Fruit fly (Drosophila melanogaster) whole organism, embryonic: ENCODE measurements around the gene RpL34b.

Experiments
- Abd-B ChIP-seq: fragments of 200-800 bp; sonication (Bioruptor generic); optimal IDR thresholded peaks from 2 replicates; lab custom pipeline; 2018; ENCODE audit warnings: missing biosample characterization, mild to moderate bottlenecking, missing genetic modification characterization, moderate library complexity
- Antp ChIP-seq: fragments of 200-800 bp; sonication (Bioruptor generic); optimal IDR thresholded peaks from 3 replicates; lab custom pipeline; 2016; ENCODE audit warnings: missing biosample characterization, missing genetic modification characterization
- BEAF-32 ChIP-seq: fragments of 200-800 bp; sonication (Bioruptor generic); optimal IDR thresholded peaks from 3 replicates; lab custom pipeline; 2017; ENCODE audit warnings: missing biosample characterization, missing genetic modification characterization, mild to moderate bottlenecking, moderate library complexity, missing genetic modification reagents
- CG12071 ChIP-seq: fragments of 200-800 bp; sonication (Bioruptor generic); optimal IDR thresholded peaks from 3 replicates; lab custom pipeline; 2018; ENCODE audit warnings: missing biosample characterization, mild to moderate bottlenecking, missing genetic modification characterization
- CG12219 ChIP-seq: fragments of 200-800 bp; sonication (Bioruptor generic); optimal IDR thresholded peaks from 3 replicates; lab custom pipeline; 2018; ENCODE audit warnings: missing biosample characterization, mild to moderate bottlenecking, missing genetic modification characterization
- CG14441 ChIP-seq: fragments of 200-800 bp; sonication (Bioruptor generic); IDR thresholded peaks from 2 replicates; pipeline ENCODE4 v1.3.6; 2022; ENCODE audit warnings: missing biosample characterization, missing genetic modification characterization
- CG15479 ChIP-seq: fragments of 200-800 bp; sonication (Bioruptor generic); optimal IDR thresholded peaks from 3 replicates; lab custom pipeline; 2019; ENCODE audit warnings: missing biosample characterization, mild to moderate bottlenecking, missing genetic modification characterization, moderate library complexity
- CG2199 ChIP-seq: fragments of 200-800 bp; sonication (Bioruptor generic); IDR thresholded peaks from 3 replicates; pipeline ENCODE4 v1.3.6; 2022; ENCODE audit warnings: missing biosample characterization, missing genetic modification characterization
- CG31365 ChIP-seq: fragments of 200-800 bp; sonication (Bioruptor generic); optimal IDR thresholded peaks from 2 replicates; lab custom pipeline; 2018; ENCODE audit warnings: missing biosample characterization, mild to moderate bottlenecking, missing genetic modification characterization
- CG33213 ChIP-seq: fragments of 200-800 bp; sonication (Bioruptor generic); optimal IDR thresholded peaks from 3 replicates; lab custom pipeline; 2016; ENCODE audit warnings: missing biosample characterization, missing genetic modification characterization
- CG34376 ChIP-seq: fragments of 200-800 bp; sonication (Bioruptor generic); optimal IDR thresholded peaks from 2 replicates; lab custom pipeline; 2018; ENCODE audit warnings: missing biosample characterization, mild to moderate bottlenecking, missing genetic modification characterization
- CG3847 ChIP-seq: fragments of 200-800 bp; sonication (Bioruptor generic); IDR thresholded peaks from 2 replicates; pipeline ENCODE4 v1.3.6; 2022; ENCODE audit warnings: missing biosample characterization, missing genetic modification characterization
- CG4328 ChIP-seq: fragments of 200-800 bp; sonication (Bioruptor generic); optimal IDR thresholded peaks from 3 replicates; lab custom pipeline; 2017; ENCODE audit warnings: missing biosample characterization, missing genetic modification reagents, missing genetic modification characterization
- CG6683 ChIP-seq: fragments of 200-800 bp; sonication (Bioruptor generic); optimal IDR thresholded peaks from 2 replicates; lab custom pipeline; 2017; ENCODE audit warnings: missing biosample characterization, mild to moderate bottlenecking, missing genetic modification characterization, missing genetic modification reagents
- CG6689 ChIP-seq: fragments of 200-800 bp; sonication (Bioruptor generic); IDR thresholded peaks from 2 replicates; pipeline ENCODE4 v1.3.6; 2022; ENCODE audit warnings: missing biosample characterization, missing genetic modification characterization
- CG7271 ChIP-seq: fragments of 200-800 bp; sonication (Bioruptor generic); optimal IDR thresholded peaks from 2 replicates; lab custom pipeline; 2018; ENCODE audit warnings: missing biosample characterization, mild to moderate bottlenecking, missing genetic modification characterization, moderate library complexity
- CG8359 ChIP-seq: fragments of 200-800 bp; sonication (Bioruptor generic); optimal IDR thresholded peaks from 2 replicates; lab custom pipeline; 2017; ENCODE audit warnings: missing biosample characterization, mild to moderate bottlenecking, missing genetic modification characterization, borderline replicate concordance
- Camta ChIP-seq: fragments of 200-800 bp; sonication (Bioruptor generic); optimal IDR thresholded peaks from 2 replicates; lab custom pipeline; 2016; ENCODE audit warnings: missing biosample characterization, missing genetic modification characterization
- Deaf1 ChIP-seq: fragments of 200-800 bp; optimal IDR thresholded peaks from 3 replicates; lab custom pipeline; 2019; ENCODE audit warnings: missing biosample characterization, mild to moderate bottlenecking, missing genetic modification characterization, moderate library complexity
- Dek ChIP-seq: fragments of 200-800 bp; sonication (Bioruptor generic); optimal IDR thresholded peaks from 3 replicates; lab custom pipeline; 2019; ENCODE audit warnings: missing biosample characterization, mild to moderate bottlenecking, missing genetic modification characterization, moderate library complexity
- Dfd ChIP-seq, 2 experiments: fragments of >200 bp; optimal IDR thresholded peaks; 2 replicates each; lab custom pipeline; 2017; ENCODE audit warnings: missing biosample characterization in 2 of 2, missing genetic modification characterization in 2 of 2
- E2f1 ChIP-seq: fragments of 200-800 bp; sonication (Bioruptor generic); IDR thresholded peaks from 2 replicates; pipeline ENCODE4 v1.3.6; 2022; ENCODE audit warnings: missing biosample characterization, missing genetic modification characterization
- ERR ChIP-seq: fragments of 200-800 bp; sonication (Bioruptor generic); optimal IDR thresholded peaks from 2 replicates; lab custom pipeline; 2016; ENCODE audit warnings: missing biosample characterization, missing genetic modification characterization
- HLHmδ ChIP-seq: fragments of 200-800 bp; sonication (Bioruptor generic); optimal IDR thresholded peaks from 2 replicates; lab custom pipeline; 2018; ENCODE audit warnings: missing biosample characterization, mild to moderate bottlenecking, missing genetic modification characterization, moderate library complexity
- HmgD ChIP-seq: fragments of 200-800 bp; sonication (Bioruptor generic); optimal IDR thresholded peaks from 3 replicates; lab custom pipeline; 2016; ENCODE audit warnings: missing biosample characterization, missing genetic modification characterization
- Hr51 ChIP-seq, 2 experiments: fragments of 200-800 bp; sonication (Bioruptor generic); optimal IDR thresholded peaks; 2 replicates in 1 of 2; 3 replicates in 1 of 2; lab custom pipeline; 2016 to 2018; ENCODE audit warnings: missing biosample characterization in 2 of 2, missing genetic modification characterization in 2 of 2, mild to moderate bottlenecking in 1 of 2, moderate library complexity in 1 of 2
- Jarid2 ChIP-seq: fragments of 200-800 bp; sonication (Bioruptor generic); optimal IDR thresholded peaks from 3 replicates; lab custom pipeline; 2017; ENCODE audit warnings: mild to moderate bottlenecking, missing biosample characterization, missing genetic modification reagents, missing genetic modification characterization
- NFAT ChIP-seq: fragments of 200-800 bp; sonication (Bioruptor generic); IDR thresholded peaks from 2 replicates; pipeline ENCODE4 v1.3.6; 2022; ENCODE audit warnings: missing biosample characterization, missing genetic modification characterization
- Pdp1 ChIP-seq, 2 experiments: fragments of 200-800 bp; sonication (Bioruptor generic); optimal IDR thresholded peaks; 3 replicates each; lab custom pipeline; 2016; ENCODE audit warnings: missing biosample characterization in 2 of 2, missing genetic modification characterization in 2 of 2, mild to moderate bottlenecking in 1 of 2, moderate library complexity in 1 of 2
- Rx ChIP-seq: fragments of 200-800 bp; sonication (Bioruptor generic); IDR thresholded peaks from 2 replicates; pipeline ENCODE4 v1.3.6; 2022; ENCODE audit warnings: missing biosample characterization, missing genetic modification characterization
- Tbp ChIP-seq: fragments of >200 bp; optimal IDR thresholded peaks from 2 replicates; lab custom pipeline; 2018; ENCODE audit warnings: missing biosample characterization, missing genetic modification characterization
- chif ChIP-seq, 2 experiments: fragments of 200-800 bp; sonication (Bioruptor generic); optimal IDR thresholded peaks; 3 replicates each; lab custom pipeline; 2016; ENCODE audit warnings: missing biosample characterization in 2 of 2, missing genetic modification characterization in 2 of 2
- dmrt99B ChIP-seq: fragments of 200-800 bp; sonication (Bioruptor generic); optimal IDR thresholded peaks from 2 replicates; lab custom pipeline; 2018; ENCODE audit warnings: missing biosample characterization, mild to moderate bottlenecking, missing genetic modification characterization, moderate library complexity
- ewg ChIP-seq: fragments of 200-800 bp; sonication (Bioruptor generic); optimal IDR thresholded peaks from 3 replicates; lab custom pipeline; 2017; ENCODE audit warnings: mild to moderate bottlenecking, missing biosample characterization, missing genetic modification reagents, missing genetic modification characterization
- fd3F ChIP-seq: fragments of 200-800 bp; sonication (Bioruptor generic); optimal IDR thresholded peaks from 2 replicates; lab custom pipeline; 2018; ENCODE audit warnings: missing biosample characterization, mild to moderate bottlenecking, missing genetic modification characterization, moderate library complexity
- fd64A ChIP-seq: fragments of 200-800 bp; sonication (Bioruptor generic); optimal IDR thresholded peaks from 3 replicates; lab custom pipeline; 2018; ENCODE audit warnings: missing biosample characterization, mild to moderate bottlenecking, missing genetic modification characterization
- gcm ChIP-seq: fragments of 200-800 bp; sonication (Bioruptor generic); optimal IDR thresholded peaks from 2 replicates; lab custom pipeline; 2019; ENCODE audit warnings: missing biosample characterization, mild to moderate bottlenecking, missing genetic modification characterization, moderate library complexity
- hth ChIP-seq: fragments of >200 bp; optimal IDR thresholded peaks from 2 replicates; lab custom pipeline; 2017; ENCODE audit warnings: inconsistent platforms
- nerfin-2 ChIP-seq: fragments of 200-800 bp; sonication (Bioruptor generic); IDR thresholded peaks from 2 replicates; pipeline ENCODE4 v1.3.6; 2022; ENCODE audit warnings: missing biosample characterization, missing genetic modification characterization; ENCODE audit not compliant: partially characterized antibody
- nmo ChIP-seq: fragments of 200-800 bp; sonication (Bioruptor generic); optimal IDR thresholded peaks from 2 replicates; lab custom pipeline; 2018; ENCODE audit warnings: missing biosample characterization, mild to moderate bottlenecking, missing genetic modification characterization, moderate library complexity
- pita ChIP-seq: fragments of 200-800 bp; sonication (Bioruptor generic); optimal IDR thresholded peaks from 2 replicates; lab custom pipeline; 2017; ENCODE audit warnings: missing biosample characterization, mild to moderate bottlenecking, missing genetic modification characterization
- psq ChIP-seq: fragments of 200-800 bp; sonication (Bioruptor generic); optimal IDR thresholded peaks from 2 replicates; lab custom pipeline; 2017; ENCODE audit warnings: missing biosample characterization, missing genetic modification characterization
- slp2 ChIP-seq: fragments of 200-800 bp; sonication (Bioruptor generic); optimal IDR thresholded peaks from 2 replicates; lab custom pipeline; 2016; ENCODE audit warnings: missing biosample characterization, missing genetic modification characterization
- sqz ChIP-seq: fragments of 200-800 bp; sonication (Bioruptor generic); optimal IDR thresholded peaks from 3 replicates; lab custom pipeline; 2018; ENCODE audit warnings: missing biosample characterization, mild to moderate bottlenecking, missing genetic modification characterization
- tx ChIP-seq: fragments of 200-800 bp; sonication (Bioruptor generic); optimal IDR thresholded peaks from 2 replicates; lab custom pipeline; 2016; ENCODE audit warnings: missing biosample characterization, missing genetic modification characterization
- unpg ChIP-seq: fragments of 200-800 bp; sonication (Bioruptor generic); optimal IDR thresholded peaks from 3 replicates; lab custom pipeline; 2018; ENCODE audit warnings: missing biosample characterization, mild to moderate bottlenecking, missing genetic modification characterization, moderate library complexity
- vfl ChIP-seq: fragments of 200-800 bp; sonication (Bioruptor generic); optimal IDR thresholded peaks from 2 replicates; lab custom pipeline; 2016; ENCODE audit warnings: missing biosample characterization, missing genetic modification characterization
- wdn ChIP-seq: fragments of 200-800 bp; sonication (Bioruptor generic); IDR thresholded peaks from 2 replicates; pipeline ENCODE4 v1.3.6; 2022; ENCODE audit warnings: missing biosample characterization, missing genetic modification characterization

RpL34b gene

DNA sequence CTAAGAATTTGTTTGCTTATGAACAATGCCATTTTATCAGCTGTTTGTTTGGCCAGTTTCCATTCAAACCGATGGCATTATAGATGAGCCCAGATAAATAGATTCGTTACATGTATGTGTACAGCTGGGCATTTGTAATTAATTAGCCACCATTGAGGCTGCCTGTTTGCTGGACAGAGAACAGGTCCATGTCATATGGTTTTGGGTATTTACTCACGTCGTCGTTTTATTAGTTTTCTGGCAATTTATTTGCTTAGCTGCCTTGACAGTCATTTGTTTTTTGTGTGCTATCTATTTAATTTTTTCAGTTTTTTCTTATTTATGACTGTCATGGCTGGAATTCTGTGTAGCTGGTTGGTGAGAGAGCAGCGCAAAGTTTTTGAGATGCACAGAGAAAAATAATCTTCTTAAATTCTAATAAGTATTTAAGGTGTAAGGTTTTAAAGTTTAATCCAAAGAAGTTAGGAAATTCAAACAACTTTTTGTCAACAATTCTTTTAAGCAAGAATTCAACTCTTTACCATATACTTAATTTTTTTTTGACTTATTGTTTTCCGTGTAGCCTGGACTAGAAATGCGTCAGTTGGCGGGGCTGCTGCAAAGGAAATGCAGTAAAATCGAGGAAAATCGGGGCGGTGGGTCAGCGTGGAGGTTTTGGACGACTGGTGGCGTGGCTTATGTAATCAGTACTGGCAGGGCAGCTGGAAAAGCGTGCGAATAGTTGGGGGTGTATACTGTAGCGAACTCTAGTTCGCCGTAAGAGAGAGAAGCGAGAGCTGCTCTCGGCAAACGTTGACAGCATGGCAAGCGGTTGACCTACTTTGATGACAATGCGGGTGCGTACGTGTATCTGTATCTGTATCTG, 33.7 kb upstream of the RpL34b start (continued):
- TF ChIP-seq sqz (GFP tag; lab: Kevin White, UChicago) = peak; percentile 82
- peak; percentile 51 for TF ChIP-seq psq
- no peak for TF ChIP-seq CG15479 (GFP tag; lab: Kevin White, UChicago)
- TF ChIP-seq fd64A (GFP tag; lab: Kevin White, UChicago) = no peak
- peak; percentile 61 for TF ChIP-seq CG12071 (GFP tag; lab: Kevin White, UChicago)
- TF ChIP-seq CG2199 (GFP tag; lab: Robert Waterston, UW) = peak; percentile 50; the same call in 1 of the 3 replicates
- peak; percentile 45 for TF ChIP-seq HmgD (GFP tag; lab: Kevin White, UChicago)
- TF ChIP-seq Camta (GFP tag; lab: Kevin White, UChicago) = peak; percentile 79
- TF ChIP-seq ewg (GFP tag; lab: Kevin White, UChicago) = peak; percentile 75
- no peak for TF ChIP-seq CG31365 (tag; lab: Kevin White, UChicago)
- TF ChIP-seq Tbp (GFP tag; lab: Kevin White, UChicago) = no peak
- TF ChIP-seq Dfd (GFP tag; optimal IDR thresholded peaks at IDR 0.05; lab: Kevin White, UChicago) = no peak
- TF ChIP-seq CG4328 (GFP tag; lab: Kevin White, UChicago) = peak; percentile 31
- no peak for TF ChIP-seq hth (lab: Kevin White, UChicago)
- TF ChIP-seq CG12219 (GFP tag; lab: Kevin White, UChicago) = peak; percentile 72
- TF ChIP-seq chif (GFP tag; optimal IDR thresholded peaks at IDR 0.05; lab: Kevin White, UChicago) = peak; percentile 78 to 80
- TF ChIP-seq CG34376 (GFP tag; lab: Kevin White, UChicago) = peak; percentile 56
- TF ChIP-seq fd3F = peak; percentile 80
- peak; percentile 66 for TF ChIP-seq Deaf1
- TF ChIP-seq Jarid2 (GFP tag; lab: Kevin White, UChicago) = peak; percentile 36
- TF ChIP-seq Antp (GFP tag; lab: Kevin White, UChicago) = peak; percentile 69
- TF ChIP-seq Abd-B = peak; percentile 77
- peak; percentile 68 to 93 for TF ChIP-seq Pdp1 (GFP tag; optimal IDR thresholded peaks at IDR 0.05; lab: Kevin White, UChicago)
- TF ChIP-seq E2f1 (GFP tag; lab: Robert Waterston, UW) = peak; percentile 90
- TF ChIP-seq BEAF-32 (GFP tag; lab: Kevin White, UChicago) = no peak
- peak; percentile 91 for TF ChIP-seq unpg (GFP tag; lab: Kevin White, UChicago)
- TF ChIP-seq CG6689 (GFP tag; lab: Robert Waterston, UW) = peak; percentile 88
- TF ChIP-seq Rx (GFP tag; lab: Robert Waterston, UW) = peak; percentile 62
- TF ChIP-seq pita (GFP tag; lab: Kevin White, UChicago) = no peak
- peak; percentile 88 for TF ChIP-seq nmo (GFP tag; lab: Kevin White, UChicago)
- TF ChIP-seq CG8359 = no peak
- TF ChIP-seq slp2 (GFP tag; lab: Kevin White, UChicago) = peak; percentile 72
- TF ChIP-seq Dek (tag; lab: Kevin White, UChicago) = peak; percentile 87
- peak; percentile 75 for TF ChIP-seq wdn (GFP tag; lab: Robert Waterston, UW)
- peak; percentile 63 for TF ChIP-seq vfl
- peak; percentile 70 to 93 for TF ChIP-seq Hr51 (GFP tag; optimal IDR thresholded peaks at IDR 0.05; lab: Kevin White, UChicago)
- TF ChIP-seq CG33213 = peak; percentile 58
- TF ChIP-seq CG7271 = peak; percentile 19
- peak; percentile 76 for TF ChIP-seq gcm
- TF ChIP-seq NFAT = peak; percentile 75
- TF ChIP-seq dmrt99B (tag; lab: Kevin White, UChicago) = peak; percentile 82
- no peak for TF ChIP-seq nerfin-2 (GFP tag; lab: Robert Waterston, UW)
- no peak for TF ChIP-seq ERR (GFP tag; lab: Kevin White, UChicago)
- TF ChIP-seq CG6683 (GFP tag; lab: Kevin White, UChicago) = peak; percentile 79
- peak; percentile 90 for TF ChIP-seq CG14441 (GFP tag; lab: Robert Waterston, UW)
- TF ChIP-seq tx (GFP tag; lab: Kevin White, UChicago) = peak; percentile 63
- TF ChIP-seq CG3847 = peak; percentile 84
- TF ChIP-seq HLHmδ = no peak
